Fruit fly (Drosophila melanogaster) whole organism, embryonic: Measurements from ENCODE around the gene mRRF1.
A peak's percentile ranks its signal among the peaks of the same experiment; 100 is the strongest.

Experiments
- Abd-B ChIP-seq: fragments of 200-800 bp; sonication (Bioruptor generic); optimal IDR thresholded peaks from 2 replicates; lab custom pipeline; 2018; ENCODE audit warnings: missing biosample characterization, mild to moderate bottlenecking, missing genetic modification characterization, moderate library complexity
- CG10543 ChIP-seq: fragments of 200-800 bp; sonication (Bioruptor generic); optimal IDR thresholded peaks from 3 replicates; lab custom pipeline; 2017; ENCODE audit warnings: missing biosample characterization, mild to moderate bottlenecking, missing genetic modification characterization, moderate library complexity
- CG11247 ChIP-seq: fragments of 200-800 bp; sonication (Bioruptor generic); IDR thresholded peaks from 2 replicates; pipeline ENCODE4 v1.3.6; 2022; ENCODE audit warnings: missing biosample characterization, missing genetic modification characterization
- CG11696 ChIP-seq: fragments of 200-800 bp; sonication (Bioruptor generic); IDR thresholded peaks from 2 replicates; pipeline ENCODE4 v1.3.6; 2022; ENCODE audit warnings: missing biosample characterization, missing genetic modification characterization
- CG1233 ChIP-seq: fragments of 200-800 bp; sonication (Bioruptor generic); optimal IDR thresholded peaks from 4 replicates; lab custom pipeline; 2018; ENCODE audit warnings: missing biosample characterization, mild to moderate bottlenecking, missing genetic modification characterization
- CG12391 ChIP-seq: fragments of 200-800 bp; sonication (Bioruptor generic); optimal IDR thresholded peaks from 3 replicates; lab custom pipeline; 2018; ENCODE audit warnings: missing biosample characterization, mild to moderate bottlenecking, missing genetic modification characterization, moderate library complexity
- CG12769 ChIP-seq: fragments of 200-800 bp; sonication (Bioruptor generic); optimal IDR thresholded peaks from 2 replicates; lab custom pipeline; 2019; ENCODE audit warnings: missing biosample characterization, mild to moderate bottlenecking, missing genetic modification characterization, moderate library complexity
- CG13296 ChIP-seq: fragments of 200-800 bp; sonication (Bioruptor generic); optimal IDR thresholded peaks from 3 replicates; lab custom pipeline; 2018; ENCODE audit warnings: missing biosample characterization, mild to moderate bottlenecking, missing genetic modification characterization
- CG14710 ChIP-seq: fragments of 200-800 bp; sonication (Bioruptor generic); optimal IDR thresholded peaks from 3 replicates; lab custom pipeline; 2019; ENCODE audit warnings: missing biosample characterization, mild to moderate bottlenecking, missing genetic modification characterization, moderate library complexity
- CG14965 ChIP-seq: fragments of 200-800 bp; sonication (Bioruptor generic); optimal IDR thresholded peaks from 2 replicates; lab custom pipeline; 2016; ENCODE audit warnings: missing biosample characterization, missing genetic modification characterization, borderline replicate concordance
- CG17186 ChIP-seq: fragments of 200-800 bp; sonication (Bioruptor generic); optimal IDR thresholded peaks from 3 replicates; lab custom pipeline; 2017; ENCODE audit warnings: missing biosample characterization, missing genetic modification reagents, missing genetic modification characterization
- CG17328 ChIP-seq: fragments of 200-800 bp; sonication (Bioruptor generic); IDR thresholded peaks from 2 replicates; pipeline ENCODE4 v1.3.6; 2022; ENCODE audit warnings: missing biosample characterization, missing genetic modification characterization
- CG17361 ChIP-seq: fragments of 200-800 bp; sonication (Bioruptor generic); IDR thresholded peaks from 3 replicates; pipeline ENCODE4 v1.3.6; 2022; ENCODE audit warnings: missing biosample characterization, missing genetic modification characterization
- CG17385 ChIP-seq: fragments of 200-800 bp; sonication (Bioruptor generic); optimal IDR thresholded peaks from 3 replicates; lab custom pipeline; 2018; ENCODE audit warnings: missing biosample characterization, mild to moderate bottlenecking, missing genetic modification characterization
- CG33557 ChIP-seq: fragments of 200-800 bp; sonication (Bioruptor generic); optimal IDR thresholded peaks from 2 replicates; lab custom pipeline; 2019; ENCODE audit warnings: missing biosample characterization, mild to moderate bottlenecking, missing genetic modification characterization, moderate library complexity
- CG34422 ChIP-seq: fragments of 200-800 bp; sonication (Bioruptor generic); IDR thresholded peaks from 3 replicates; pipeline ENCODE4 v1.3.6; 2022; ENCODE audit warnings: missing biosample characterization, missing genetic modification characterization
- CG6175 ChIP-seq: fragments of 200-800 bp; sonication (Bioruptor generic); IDR thresholded peaks from 3 replicates; pipeline ENCODE4 v1.3.6; 2022; ENCODE audit warnings: missing biosample characterization, missing genetic modification characterization
- CG7271 ChIP-seq: fragments of 200-800 bp; sonication (Bioruptor generic); optimal IDR thresholded peaks from 2 replicates; lab custom pipeline; 2018; ENCODE audit warnings: missing biosample characterization, mild to moderate bottlenecking, missing genetic modification characterization, moderate library complexity
- CG8290 ChIP-seq, 3 experiments: fragments of 200-800 bp; sonication (Bioruptor generic); optimal IDR thresholded peaks; 2 replicates each; lab custom pipeline; 2016 to 2019; ENCODE audit warnings: missing biosample characterization in 3 of 3, missing genetic modification characterization in 3 of 3, mild to moderate bottlenecking in 2 of 3, moderate library complexity in 1 of 3
- Dad ChIP-seq: fragments of 200-800 bp; sonication (Bioruptor generic); optimal IDR thresholded peaks from 3 replicates; lab custom pipeline; 2016; ENCODE audit warnings: missing biosample characterization, missing genetic modification characterization
- Dref ChIP-seq: fragments of 200-800 bp; sonication (Bioruptor generic); IDR thresholded peaks from 2 replicates; pipeline ENCODE4 v1.3.6; 2022; ENCODE audit warnings: missing biosample characterization, missing genetic modification characterization
- Eip74EF ChIP-seq, 2 experiments: fragments of 200-800 bp in 1 of 2; fragments of >200 bp in 1 of 2; sonication (Bioruptor generic) in 1 of 2; optimal IDR thresholded peaks; 2 replicates each; lab custom pipeline; 2017 to 2019; ENCODE audit warnings: missing biosample characterization in 2 of 2, missing genetic modification characterization in 2 of 2, mild to moderate bottlenecking in 1 of 2, moderate library complexity in 1 of 2
- HLH4C ChIP-seq: fragments of 200-800 bp; sonication (Bioruptor generic); IDR thresholded peaks from 3 replicates; pipeline ENCODE4 v1.3.6; 2022; ENCODE audit warnings: missing biosample characterization, missing genetic modification characterization; ENCODE audit not compliant: partially characterized antibody
- Hsf ChIP-seq: fragments of 200-800 bp; sonication (Bioruptor generic); optimal IDR thresholded peaks from 3 replicates; lab custom pipeline; 2016; ENCODE audit warnings: missing biosample characterization, missing genetic modification characterization
- Mrtf ChIP-seq: fragments of 200-800 bp; sonication (Bioruptor generic); IDR thresholded peaks from 3 replicates; pipeline ENCODE4 v1.3.6; 2022; ENCODE audit warnings: missing biosample characterization, missing genetic modification characterization
- Nf-YB ChIP-seq: fragments of 200-800 bp; sonication (Bioruptor generic); optimal IDR thresholded peaks from 3 replicates; lab custom pipeline; 2019; ENCODE audit warnings: missing biosample characterization, mild to moderate bottlenecking, missing genetic modification characterization, moderate library complexity
- Oaz ChIP-seq: fragments of 200-800 bp; sonication (Bioruptor generic); IDR thresholded peaks from 2 replicates; pipeline ENCODE4 v1.3.6; 2022; ENCODE audit warnings: missing biosample characterization, missing genetic modification characterization
- Ptx1 ChIP-seq: fragments of 200-800 bp; sonication (Bioruptor generic); IDR thresholded peaks from 2 replicates; pipeline ENCODE4 v1.3.6; 2022; ENCODE audit warnings: missing biosample characterization, missing genetic modification characterization
- Scr ChIP-seq: fragments of 200-800 bp; sonication (Bioruptor generic); IDR thresholded peaks from 2 replicates; pipeline ENCODE4 v1.3.6; 2022; ENCODE audit warnings: missing biosample characterization, missing genetic modification characterization; ENCODE audit not compliant: partially characterized antibody
- Sry-δ ChIP-seq: fragments of 200-800 bp; sonication (Bioruptor generic); optimal IDR thresholded peaks from 2 replicates; lab custom pipeline; 2016; ENCODE audit warnings: missing biosample characterization, missing genetic modification characterization
- Xrp1 ChIP-seq: fragments of 200-800 bp; sonication (Bioruptor generic); IDR thresholded peaks from 2 replicates; pipeline ENCODE4 v1.3.6; 2022; ENCODE audit warnings: missing biosample characterization, missing genetic modification characterization
- YL-1 ChIP-seq: fragments of 200-800 bp; sonication (Bioruptor generic); optimal IDR thresholded peaks from 3 replicates; lab custom pipeline; 2017; ENCODE audit warnings: missing biosample characterization, mild to moderate bottlenecking, missing genetic modification characterization
- ara ChIP-seq: fragments of 200-800 bp; sonication (Bioruptor generic); IDR thresholded peaks from 2 replicates; pipeline ENCODE4 v1.3.6; 2022; ENCODE audit warnings: missing biosample characterization, missing genetic modification characterization
- az2 ChIP-seq: fragments of 200-800 bp; sonication (Bioruptor generic); optimal IDR thresholded peaks from 3 replicates; lab custom pipeline; 2016; ENCODE audit warnings: missing biosample characterization, missing genetic modification characterization
- bab2 ChIP-seq: fragments of 200-800 bp; sonication (Bioruptor generic); optimal IDR thresholded peaks from 2 replicates; lab custom pipeline; 2016; ENCODE audit warnings: missing biosample characterization, missing genetic modification characterization
- cg ChIP-seq: fragments of 200-800 bp; sonication (Bioruptor generic); optimal IDR thresholded peaks from 3 replicates; lab custom pipeline; 2019; ENCODE audit warnings: missing biosample characterization, mild to moderate bottlenecking, missing genetic modification characterization, moderate library complexity
- chinmo ChIP-seq: fragments of 200-800 bp; sonication (Bioruptor generic); IDR thresholded peaks from 4 replicates; pipeline ENCODE4 v1.3.6; 2022; ENCODE audit warnings: missing biosample characterization, missing genetic modification characterization; ENCODE audit not compliant: partially characterized antibody
- corto ChIP-seq: fragments of 200-800 bp; sonication (Bioruptor generic); optimal IDR thresholded peaks from 2 replicates; lab custom pipeline; 2016; ENCODE audit warnings: missing biosample characterization, mild to moderate bottlenecking, missing genetic modification characterization, moderate library complexity
- crol ChIP-seq: fragments of 200-800 bp; sonication (Bioruptor generic); IDR thresholded peaks from 2 replicates; pipeline ENCODE4 v1.3.6; 2022; ENCODE audit warnings: missing biosample characterization, missing genetic modification characterization
- gcm ChIP-seq: fragments of 200-800 bp; sonication (Bioruptor generic); optimal IDR thresholded peaks from 2 replicates; lab custom pipeline; 2019; ENCODE audit warnings: missing biosample characterization, mild to moderate bottlenecking, missing genetic modification characterization, moderate library complexity
- gcm2 ChIP-seq: fragments of 200-800 bp; sonication (Bioruptor generic); optimal IDR thresholded peaks from 2 replicates; lab custom pipeline; 2016; ENCODE audit warnings: missing biosample characterization, missing genetic modification characterization
- gro ChIP-seq: fragments of 200-800 bp; sonication (Bioruptor generic); optimal IDR thresholded peaks from 2 replicates; lab custom pipeline; 2016; ENCODE audit warnings: missing biosample characterization, missing genetic modification characterization
- nerfin-1 ChIP-seq: fragments of 200-800 bp; sonication (Bioruptor generic); optimal IDR thresholded peaks from 3 replicates; lab custom pipeline; 2019; ENCODE audit warnings: missing biosample characterization, mild to moderate bottlenecking, missing genetic modification characterization, moderate library complexity
- org-1 ChIP-seq: fragments of 200-800 bp; sonication (Bioruptor generic); optimal IDR thresholded peaks from 2 replicates; lab custom pipeline; 2017; ENCODE audit warnings: missing biosample characterization, missing genetic modification characterization
- pros ChIP-seq: fragments of 200-800 bp; sonication (Bioruptor generic); optimal IDR thresholded peaks from 3 replicates; lab custom pipeline; 2019; ENCODE audit warnings: missing biosample characterization, mild to moderate bottlenecking, missing genetic modification characterization, moderate library complexity
- row ChIP-seq: fragments of 200-800 bp; sonication (Bioruptor generic); IDR thresholded peaks from 3 replicates; pipeline ENCODE4 v1.3.6; 2022; ENCODE audit warnings: missing biosample characterization, missing genetic modification characterization
- sd ChIP-seq: fragments of 200-800 bp; sonication (Bioruptor generic); optimal IDR thresholded peaks from 3 replicates; lab custom pipeline; 2018; ENCODE audit warnings: missing biosample characterization, mild to moderate bottlenecking, missing genetic modification characterization, moderate library complexity
- sens-2 ChIP-seq: fragments of 200-800 bp; sonication (Bioruptor generic); IDR thresholded peaks from 2 replicates; pipeline ENCODE4 v1.3.6; 2022; ENCODE audit warnings: missing biosample characterization, missing genetic modification characterization
- sna ChIP-seq: fragments of 200-800 bp; sonication (Bioruptor generic); IDR thresholded peaks from 2 replicates; pipeline ENCODE4 v1.3.6; 2022; ENCODE audit warnings: missing biosample characterization, missing genetic modification characterization; ENCODE audit not compliant: partially characterized antibody

Gene mRRF1

DNA sequence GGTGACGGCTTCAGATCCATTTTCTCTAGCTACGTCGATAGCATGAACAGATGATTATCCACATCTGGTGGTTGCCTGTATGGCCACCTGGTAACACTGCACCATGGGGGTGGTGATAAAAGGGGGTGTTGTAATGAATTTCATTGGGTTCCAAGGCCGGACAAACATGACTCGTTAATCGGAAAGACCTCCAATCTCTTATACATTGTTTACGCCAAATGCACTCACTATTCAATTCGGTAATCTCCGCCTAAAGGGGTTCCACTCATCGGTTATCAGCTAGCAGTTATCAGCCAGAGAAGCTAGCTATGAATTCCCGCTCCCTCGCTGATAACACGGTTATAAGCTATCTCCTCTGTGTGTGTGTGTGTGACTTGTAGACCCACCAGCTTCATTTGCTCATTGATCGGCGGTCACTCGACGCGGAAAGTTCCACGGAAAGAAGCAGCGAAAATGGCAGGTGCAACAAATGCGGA lies 3.9 kb upstream of the mRRF1 start, which contains the start of gene Pdxk (continued):
- TF ChIP-seq Scr (GFP tag; lab: Robert Waterston, UW) (0 out of 2 replicates have a peak, but pooled peaks have one; percentile 39), YL-1 (GFP tag; lab: Kevin White, UChicago) (peak; percentile 29), HLH4C (0 out of 3 replicates have a peak, but pooled peaks have one; percentile 30), CG12769 (peak; percentile 10), Ptx1 (GFP tag; lab: Robert Waterston, UW) (no peak), CG12391 (tag; lab: Kevin White, UChicago) (peak; percentile 31), CG6175 (no peak), Oaz (GFP tag; lab: Robert Waterston, UW) (no peak), CG1233 (GFP tag; lab: Kevin White, UChicago) (peak; percentile 6), pros (GFP tag; lab: Kevin White, UChicago) (peak; percentile 42), org-1 (GFP tag; lab: Kevin White, UChicago) (no peak), gro (GFP tag; lab: Kevin White, UChicago) (peak; percentile 0), CG34422 (GFP tag; lab: Robert Waterston, UW) (peak; percentile 25; the same call in 1 of the 3 replicates), Abd-B (no peak), sna (GFP tag; lab: Robert Waterston, UW) (0 out of 2 replicates have a peak, but pooled peaks have one; percentile 34), Nf-YB (peak; percentile 47), gcm (GFP tag; lab: Kevin White, UChicago) (peak; percentile 35), CG17186 (GFP tag; lab: Kevin White, UChicago) (peak; percentile 68), CG13296 (GFP tag; lab: Kevin White, UChicago) (peak; percentile 70), gcm2 (no peak), Sry-δ (GFP tag; lab: Kevin White, UChicago) (peak; percentile 72), CG11247 (no peak), cg (GFP tag; lab: Kevin White, UChicago) (peak; percentile 74), Xrp1 (GFP tag; lab: Robert Waterston, UW) (0 out of 2 replicates have a peak, but pooled peaks have one; percentile 26), CG17385 (GFP tag; lab: Kevin White, UChicago) (peak; percentile 32), CG17361 (no peak), corto (GFP tag; lab: Kevin White, UChicago) (no peak), Dref (GFP tag; lab: Robert Waterston, UW) (peak; percentile 67), sd (tag; lab: Kevin White, UChicago) (no peak), CG33557 (GFP tag; lab: Kevin White, UChicago) (no peak), sens-2 (no peak), nerfin-1 (tag; lab: Kevin White, UChicago) (peak; percentile 26), row (GFP tag; lab: Robert Waterston, UW) (peak; percentile 48; the same call in 2 of the 3 replicates), CG10543 (GFP tag; lab: Kevin White, UChicago) (peak; percentile 94), CG17328 (GFP tag; lab: Robert Waterston, UW) (no peak), CG11696 (GFP tag; lab: Robert Waterston, UW) (no peak), bab2 (GFP tag; lab: Kevin White, UChicago) (no peak), az2 (GFP tag; lab: Kevin White, UChicago) (no peak), CG14965 (no peak), chinmo (GFP tag; lab: Robert Waterston, UW) (peak; percentile 77; the same call in 3 of the 4 replicates), CG8290 (GFP tag; optimal IDR thresholded peaks at IDR 0.05; lab: Kevin White, UChicago) (no peak), CG8290 (tag; optimal IDR thresholded peaks at IDR 0.05; lab: Kevin White, UChicago) (peak in 1 of 2 experiments; percentile 67), CG7271 (no peak), CG14710 (tag; lab: Kevin White, UChicago) (peak; percentile 25), Eip74EF (GFP tag; optimal IDR thresholded peaks at IDR 0.05; lab: Kevin White, UChicago) (no peak), Hsf (GFP tag; lab: Kevin White, UChicago) (no peak), ara (GFP tag; lab: Robert Waterston, UW) (no peak), crol (GFP tag; lab: Robert Waterston, UW) (peak; percentile 78), Mrtf (GFP tag; lab: Robert Waterston, UW) (no peak), Dad (GFP tag; lab: Kevin White, UChicago) (no peak)
